Fruit fly (Drosophila melanogaster) whole organism, embryonic: ENCODE results near the gene CG11085.

ENCODE experiments used
- Adf1 ChIP-seq: fragments of 200-800 bp; sonication (Bioruptor generic); IDR thresholded peaks from 2 replicates; pipeline ENCODE4 v1.3.6; 2022; ENCODE audit warnings: missing biosample characterization, missing genetic modification characterization
- B-H2 ChIP-seq: fragments of 200-800 bp; sonication (Bioruptor generic); optimal IDR thresholded peaks from 2 replicates; lab custom pipeline; 2018; ENCODE audit warnings: missing biosample characterization, mild to moderate bottlenecking, missing genetic modification characterization
- CG10209 ChIP-seq: fragments of 200-800 bp; sonication (Bioruptor generic); optimal IDR thresholded peaks from 3 replicates; lab custom pipeline; 2017; ENCODE audit warnings: missing biosample characterization, mild to moderate bottlenecking, missing genetic modification characterization, missing genetic modification reagents
- CG10321 ChIP-seq: fragments of 200-800 bp; sonication (Bioruptor generic); IDR thresholded peaks from 2 replicates; pipeline ENCODE4 v1.3.6; 2022; ENCODE audit warnings: missing biosample characterization, missing genetic modification characterization
- CG10979 ChIP-seq: fragments of 200-800 bp; sonication (Bioruptor generic); optimal IDR thresholded peaks from 2 replicates; lab custom pipeline; 2018; ENCODE audit warnings: missing biosample characterization, mild to moderate bottlenecking, missing genetic modification characterization, moderate library complexity
- CG11085 ChIP-seq: fragments of 200-800 bp; sonication (Bioruptor generic); IDR thresholded peaks from 2 replicates; pipeline ENCODE4 v1.3.6; 2022; ENCODE audit warnings: missing biosample characterization, missing genetic modification characterization
- CG11093 ChIP-seq: fragments of 200-800 bp; sonication (Bioruptor generic); IDR thresholded peaks from 3 replicates; pipeline ENCODE4 v1.3.6; 2022; ENCODE audit warnings: missing biosample characterization, missing genetic modification characterization
- CG11456 ChIP-seq: fragments of 200-800 bp; sonication (Bioruptor generic); IDR thresholded peaks from 3 replicates; pipeline ENCODE4 v1.3.6; 2022; ENCODE audit warnings: missing biosample characterization, missing genetic modification characterization
- CG11723 ChIP-seq: fragments of 200-800 bp; sonication (Bioruptor generic); optimal IDR thresholded peaks from 2 replicates; lab custom pipeline; 2017; ENCODE audit warnings: missing biosample characterization, mild to moderate bottlenecking, missing genetic modification characterization
- CG12942 ChIP-seq: fragments of 200-800 bp; sonication (Bioruptor generic); optimal IDR thresholded peaks from 3 replicates; lab custom pipeline; 2016; ENCODE audit warnings: missing biosample characterization, missing genetic modification characterization
- CG14710 ChIP-seq: fragments of 200-800 bp; sonication (Bioruptor generic); optimal IDR thresholded peaks from 3 replicates; lab custom pipeline; 2019; ENCODE audit warnings: missing biosample characterization, mild to moderate bottlenecking, missing genetic modification characterization, moderate library complexity
- CG15269 ChIP-seq: fragments of 200-800 bp; sonication (Bioruptor generic); optimal IDR thresholded peaks from 2 replicates; lab custom pipeline; 2018; ENCODE audit warnings: missing biosample characterization, mild to moderate bottlenecking, missing genetic modification characterization, moderate library complexity
- CG1529 ChIP-seq: fragments of 200-800 bp; sonication (Bioruptor generic); optimal IDR thresholded peaks from 3 replicates; lab custom pipeline; 2018; ENCODE audit warnings: missing biosample characterization, missing genetic modification characterization
- CG18262 ChIP-seq: fragments of 200-800 bp; optimal IDR thresholded peaks from 3 replicates; lab custom pipeline; 2019; ENCODE audit warnings: missing biosample characterization, mild to moderate bottlenecking, missing genetic modification characterization, moderate library complexity
- CG1832 ChIP-seq: fragments of 200-800 bp; sonication (Bioruptor generic); optimal IDR thresholded peaks from 2 replicates; lab custom pipeline; 2017; ENCODE audit warnings: missing biosample characterization, mild to moderate bottlenecking, missing genetic modification characterization, inconsistent platforms
- CG2120 ChIP-seq: fragments of 200-800 bp; sonication (Bioruptor generic); optimal IDR thresholded peaks from 3 replicates; lab custom pipeline; 2016; ENCODE audit warnings: missing biosample characterization, missing genetic modification characterization
- CG4730 ChIP-seq: fragments of 200-800 bp; sonication (Bioruptor generic); IDR thresholded peaks from 2 replicates; pipeline ENCODE4 v1.3.6; 2022; ENCODE audit warnings: missing biosample characterization, missing genetic modification characterization
- CG6272 ChIP-seq: fragments of 200-800 bp; sonication (Bioruptor generic); IDR thresholded peaks from 2 replicates; pipeline ENCODE4 v1.3.6; 2022; ENCODE audit warnings: missing biosample characterization, missing genetic modification characterization
- CG6854 ChIP-seq: fragments of 200-800 bp; sonication (Bioruptor generic); optimal IDR thresholded peaks from 3 replicates; lab custom pipeline; 2017; ENCODE audit warnings: missing biosample characterization, mild to moderate bottlenecking, missing genetic modification characterization
- CG7357 ChIP-seq: fragments of 200-800 bp; sonication (Bioruptor generic); IDR thresholded peaks from 3 replicates; pipeline ENCODE4 v1.3.6; 2022; ENCODE audit warnings: missing biosample characterization, missing genetic modification characterization
- CG7928 ChIP-seq: fragments of 200-800 bp; sonication (Bioruptor generic); optimal IDR thresholded peaks from 2 replicates; lab custom pipeline; 2017; ENCODE audit warnings: missing biosample characterization, mild to moderate bottlenecking, missing genetic modification characterization
- CG9437 ChIP-seq: fragments of 200-800 bp; sonication (Bioruptor generic); optimal IDR thresholded peaks from 2 replicates; lab custom pipeline; 2018; ENCODE audit warnings: missing biosample characterization, mild to moderate bottlenecking, missing genetic modification characterization
- CG9609 ChIP-seq: fragments of 200-800 bp; sonication (Bioruptor generic); optimal IDR thresholded peaks from 3 replicates; lab custom pipeline; 2016; ENCODE audit warnings: missing biosample characterization, missing genetic modification characterization
- CG9797 ChIP-seq: fragments of 200-800 bp; sonication (Bioruptor generic); optimal IDR thresholded peaks from 3 replicates; lab custom pipeline; 2018; ENCODE audit warnings: missing biosample characterization, mild to moderate bottlenecking, missing genetic modification characterization
- Dad ChIP-seq: fragments of 200-800 bp; sonication (Bioruptor generic); optimal IDR thresholded peaks from 3 replicates; lab custom pipeline; 2016; ENCODE audit warnings: missing biosample characterization, missing genetic modification characterization
- GATAe ChIP-seq: fragments of 200-800 bp; sonication (Bioruptor generic); conservative IDR thresholded peaks from 2 replicates; pipeline ENCODE4 v1.3.6; 2022; ENCODE audit warnings: missing biosample characterization, missing genetic modification characterization
- Mad ChIP-seq: fragments of 200-800 bp; sonication (Bioruptor generic); optimal IDR thresholded peaks from 2 replicates; lab custom pipeline; 2016; ENCODE audit warnings: missing biosample characterization, missing genetic modification characterization
- Nf-YA ChIP-seq: fragments of 200-800 bp; sonication (Bioruptor generic); IDR thresholded peaks from 2 replicates; pipeline ENCODE4 v1.3.6; 2022; ENCODE audit warnings: missing biosample characterization, missing genetic modification characterization
- Nf-YC ChIP-seq: fragments of 200-800 bp; optimal IDR thresholded peaks from 3 replicates; lab custom pipeline; 2019; ENCODE audit warnings: missing biosample characterization, mild to moderate bottlenecking, missing genetic modification characterization, moderate library complexity
- Optix ChIP-seq: fragments of 200-800 bp; sonication (Bioruptor generic); IDR thresholded peaks from 3 replicates; pipeline ENCODE4 v1.3.6; 2022; ENCODE audit warnings: missing biosample characterization, missing genetic modification characterization
- PHDP ChIP-seq: fragments of 200-800 bp; sonication (Bioruptor generic); optimal IDR thresholded peaks from 3 replicates; lab custom pipeline; 2018; ENCODE audit warnings: missing biosample characterization, mild to moderate bottlenecking, missing genetic modification characterization, moderate library complexity
- Pdp1 ChIP-seq, 2 experiments: fragments of 200-800 bp; sonication (Bioruptor generic); optimal IDR thresholded peaks; 3 replicates each; lab custom pipeline; 2016; ENCODE audit warnings: missing biosample characterization in 2 of 2, missing genetic modification characterization in 2 of 2, mild to moderate bottlenecking in 1 of 2, moderate library complexity in 1 of 2
- aop ChIP-seq: fragments of 200-800 bp; sonication (Bioruptor generic); IDR thresholded peaks from 2 replicates; pipeline ENCODE4 v1.3.6; 2022; ENCODE audit warnings: missing biosample characterization, missing genetic modification characterization
- ara ChIP-seq: fragments of 200-800 bp; sonication (Bioruptor generic); IDR thresholded peaks from 2 replicates; pipeline ENCODE4 v1.3.6; 2022; ENCODE audit warnings: missing biosample characterization, missing genetic modification characterization
- bab2 ChIP-seq: fragments of 200-800 bp; sonication (Bioruptor generic); optimal IDR thresholded peaks from 2 replicates; lab custom pipeline; 2016; ENCODE audit warnings: missing biosample characterization, missing genetic modification characterization
- bigmax ChIP-seq: fragments of 200-800 bp; sonication (Bioruptor generic); optimal IDR thresholded peaks from 2 replicates; lab custom pipeline; 2018; ENCODE audit warnings: missing biosample characterization, mild to moderate bottlenecking, missing genetic modification characterization
- bowl ChIP-seq: fragments of 200-800 bp; sonication (Bioruptor generic); IDR thresholded peaks from 2 replicates; pipeline ENCODE4 v1.3.6; 2022; ENCODE audit warnings: missing biosample characterization, missing genetic modification characterization
- caup ChIP-seq: fragments of 200-800 bp; sonication (Bioruptor generic); optimal IDR thresholded peaks from 3 replicates; lab custom pipeline; 2017; ENCODE audit warnings: missing biosample characterization, mild to moderate bottlenecking, missing genetic modification characterization, moderate library complexity; ENCODE audit not compliant: severe bottlenecking
- dpn ChIP-seq, 2 experiments: fragments of 200-800 bp; sonication (Bioruptor generic); optimal IDR thresholded peaks; 3 replicates each; lab custom pipeline; 2016; ENCODE audit warnings: missing biosample characterization in 2 of 2, missing genetic modification characterization in 2 of 2
- gcm ChIP-seq: fragments of 200-800 bp; sonication (Bioruptor generic); optimal IDR thresholded peaks from 2 replicates; lab custom pipeline; 2019; ENCODE audit warnings: missing biosample characterization, mild to moderate bottlenecking, missing genetic modification characterization, moderate library complexity
- gsb-n ChIP-seq: fragments of 200-800 bp; sonication (Bioruptor generic); optimal IDR thresholded peaks from 3 replicates; lab custom pipeline; 2018; ENCODE audit warnings: missing biosample characterization, mild to moderate bottlenecking, missing genetic modification characterization
- lilli ChIP-seq: fragments of 200-800 bp; sonication (Bioruptor generic); optimal IDR thresholded peaks from 3 replicates; lab custom pipeline; 2016; ENCODE audit warnings: missing biosample characterization, missing genetic modification characterization
- mirr ChIP-seq: fragments of 200-800 bp; sonication (Bioruptor generic); optimal IDR thresholded peaks from 3 replicates; lab custom pipeline; 2018; ENCODE audit warnings: missing biosample characterization, mild to moderate bottlenecking, missing genetic modification characterization
- p53 ChIP-seq: fragments of 200-800 bp; sonication (Bioruptor generic); optimal IDR thresholded peaks from 2 replicates; lab custom pipeline; 2016; ENCODE audit warnings: missing biosample characterization, missing genetic modification characterization
- pum ChIP-seq: fragments of 200-800 bp; sonication (Bioruptor generic); optimal IDR thresholded peaks from 2 replicates; lab custom pipeline; 2016; ENCODE audit warnings: missing biosample characterization, missing genetic modification characterization
- sc ChIP-seq, 3 experiments: fragments of >200 bp in 2 of 3; fragments of 200-800 bp in 1 of 3; sonication (Bioruptor generic) in 1 of 3; optimal IDR thresholded peaks; 2 replicates in 2 of 3; 3 replicates in 1 of 3; lab custom pipeline; 2017; ENCODE audit warnings: mild to moderate bottlenecking in 1 of 3, missing biosample characterization in 1 of 3, missing genetic modification characterization in 1 of 3, missing genetic modification reagents in 1 of 3
- sqz ChIP-seq: fragments of 200-800 bp; sonication (Bioruptor generic); optimal IDR thresholded peaks from 3 replicates; lab custom pipeline; 2018; ENCODE audit warnings: missing biosample characterization, mild to moderate bottlenecking, missing genetic modification characterization
- stwl ChIP-seq: fragments of 200-800 bp; sonication (Bioruptor generic); optimal IDR thresholded peaks from 3 replicates; lab custom pipeline; 2018; ENCODE audit warnings: missing biosample characterization, mild to moderate bottlenecking, missing genetic modification characterization, moderate library complexity
- tll ChIP-seq, 2 experiments: fragments of 200-800 bp in 1 of 2; fragments of >200 bp in 1 of 2; sonication (Bioruptor generic) in 1 of 2; optimal IDR thresholded peaks; 2 replicates each; lab custom pipeline; 2017 to 2019; ENCODE audit warnings: missing biosample characterization in 2 of 2, missing genetic modification characterization in 2 of 2, mild to moderate bottlenecking in 1 of 2, moderate library complexity in 1 of 2
- tna ChIP-seq: fragments of 200-800 bp; sonication (Bioruptor generic); IDR thresholded peaks from 2 replicates; pipeline ENCODE4 v1.3.6; 2022; ENCODE audit warnings: missing biosample characterization, missing genetic modification characterization; ENCODE audit not compliant: partially characterized antibody

The CG11085 gene

dm6 chrX:12567663-12568062 lies 48.5 kb upstream of the CG11085 start (continued):
- TF ChIP-seq gsb-n: peak; percentile 67
- TF ChIP-seq Mad (GFP tag; lab: Kevin White, UChicago): no peak
- no peak for TF ChIP-seq sc (optimal IDR thresholded peaks at IDR 0.05; lab: Kevin White, UChicago)
- TF ChIP-seq sc (GFP tag; optimal IDR thresholded peaks at IDR 0.05; lab: Kevin White, UChicago): no peak
- TF ChIP-seq CG9797: no peak
- peak in 1 of 2 experiments; percentile 57 for TF ChIP-seq dpn (GFP tag; optimal IDR thresholded peaks at IDR 0.05; lab: Kevin White, UChicago)
- no peak for TF ChIP-seq tll (GFP tag; optimal IDR thresholded peaks at IDR 0.05; lab: Kevin White, UChicago)
- TF ChIP-seq p53 (GFP tag; lab: Kevin White, UChicago): no peak
- no peak for TF ChIP-seq Dad (GFP tag; lab: Kevin White, UChicago)
- no peak for TF ChIP-seq GATAe (GFP tag; lab: Robert Waterston, UW)
- peak; percentile 65; the same call in 2 of the 3 replicates for TF ChIP-seq CG11093 (GFP tag; lab: Robert Waterston, UW)
- TF ChIP-seq CG12942 (GFP tag; lab: Kevin White, UChicago): peak; percentile 46
- peak; percentile 83 for TF ChIP-seq CG6854 (GFP tag; lab: Kevin White, UChicago)
- TF ChIP-seq sqz: peak; percentile 75
- peak; percentile 75 for TF ChIP-seq CG10209 (GFP tag; lab: Kevin White, UChicago)
- peak; percentile 52 for TF ChIP-seq CG9437 (GFP tag; lab: Kevin White, UChicago)
- peak; percentile 91 for TF ChIP-seq PHDP
- TF ChIP-seq CG4730 (GFP tag; lab: Robert Waterston, UW): peak; percentile 50; the same call in 1 of the 2 replicates
- TF ChIP-seq B-H2 (GFP tag; lab: Kevin White, UChicago): peak; percentile 93
- no peak for TF ChIP-seq CG10321 (GFP tag; lab: Robert Waterston, UW)
- no peak for TF ChIP-seq Nf-YA
- no peak for TF ChIP-seq mirr
- peak; percentile 91 for TF ChIP-seq CG15269 (tag; lab: Kevin White, UChicago)
- no peak for TF ChIP-seq tna (GFP tag; lab: Robert Waterston, UW)
- TF ChIP-seq CG11085 (GFP tag; lab: Robert Waterston, UW): peak; percentile 59; the same call in 1 of the 2 replicates
- 0 out of 3 replicates have a peak, but pooled peaks have one; percentile 10 for TF ChIP-seq Optix (GFP tag; lab: Robert Waterston, UW)
- TF ChIP-seq Pdp1 (GFP tag; optimal IDR thresholded peaks at IDR 0.05; lab: Kevin White, UChicago): peak in 1 of 2 experiments; percentile 3
- no peak for TF ChIP-seq pum
- TF ChIP-seq Nf-YC (tag; lab: Kevin White, UChicago): peak; percentile 79
- peak; percentile 53 for TF ChIP-seq CG6272 (GFP tag; lab: Robert Waterston, UW)
- TF ChIP-seq CG1832 (GFP tag; lab: Kevin White, UChicago): no peak
- TF ChIP-seq CG11723: peak; percentile 42
- peak; percentile 69 for TF ChIP-seq CG2120 (GFP tag; lab: Kevin White, UChicago)
- TF ChIP-seq CG11456: peak; percentile 69; the same call in 2 of the 3 replicates
- no peak for TF ChIP-seq aop (GFP tag; lab: Robert Waterston, UW)
- peak; percentile 36 for TF ChIP-seq CG1529 (GFP tag; lab: Kevin White, UChicago)
- TF ChIP-seq CG9609 (GFP tag; lab: Kevin White, UChicago): no peak
- TF ChIP-seq Adf1 (GFP tag; lab: Robert Waterston, UW): peak; percentile 63
- peak; percentile 67; the same call in 1 of the 2 replicates for TF ChIP-seq ara (GFP tag; lab: Robert Waterston, UW)
- no peak for TF ChIP-seq bowl
- no peak for TF ChIP-seq bab2 (GFP tag; lab: Kevin White, UChicago)
- TF ChIP-seq stwl (tag; lab: Kevin White, UChicago): no peak
- TF ChIP-seq CG7928 (GFP tag; lab: Kevin White, UChicago): peak; percentile 26
- TF ChIP-seq CG10979 (tag; lab: Kevin White, UChicago): peak; percentile 72
- peak; percentile 74 for TF ChIP-seq gcm
- peak; percentile 34 for TF ChIP-seq lilli (GFP tag; lab: Kevin White, UChicago)
- peak; percentile 48 for TF ChIP-seq CG14710
- TF ChIP-seq caup: peak; percentile 87
- TF ChIP-seq CG18262: peak; percentile 73
- TF ChIP-seq bigmax (GFP tag; lab: Kevin White, UChicago): no peak
- TF ChIP-seq CG7357 (GFP tag; lab: Robert Waterston, UW): no peak; the same call in 2 of the 3 replicates
